Fruit fly (Drosophila melanogaster) S2 (cell line): ENCODE results near the gene Exn.

Source experiments
- CG8478 ChIP-seq: fragments of >200 bp; optimal IDR thresholded peaks from 2 replicates; lab custom pipeline; 2018
- CTCF ChIP-seq, 2 experiments: fragments of >200 bp; optimal IDR thresholded peaks; 2 replicates each; lab custom pipeline; 2018

DNA sequence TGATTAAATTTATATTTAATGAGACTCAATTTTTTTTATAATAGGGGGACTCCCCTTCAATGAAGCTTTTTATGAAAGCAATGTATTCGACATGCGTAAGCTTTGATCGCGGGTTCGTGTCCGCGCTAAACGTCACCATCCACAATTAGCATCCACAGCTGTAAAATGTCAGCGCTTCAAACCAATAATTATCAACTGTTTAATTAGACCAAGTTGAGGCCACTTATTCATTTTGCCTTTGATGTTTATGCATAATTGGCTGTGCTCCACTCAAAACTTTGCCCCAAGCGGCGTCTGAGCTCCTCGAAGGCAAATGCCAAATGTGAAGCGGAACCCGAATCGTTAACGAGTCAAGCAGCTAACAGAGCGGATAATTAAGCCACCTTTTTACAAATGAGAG lies 15.8 kb downstream of the Exn start:
- no peak for TF ChIP-seq CG8478
- TF ChIP-seq CTCF (optimal IDR thresholded peaks at IDR 0.05; lab: Kevin White, UChicago) = peak; percentile 19 to 23
